Fruit fly (Drosophila melanogaster): ENCODE results near the gene CG15879.

CG15879 gene

DNA sequence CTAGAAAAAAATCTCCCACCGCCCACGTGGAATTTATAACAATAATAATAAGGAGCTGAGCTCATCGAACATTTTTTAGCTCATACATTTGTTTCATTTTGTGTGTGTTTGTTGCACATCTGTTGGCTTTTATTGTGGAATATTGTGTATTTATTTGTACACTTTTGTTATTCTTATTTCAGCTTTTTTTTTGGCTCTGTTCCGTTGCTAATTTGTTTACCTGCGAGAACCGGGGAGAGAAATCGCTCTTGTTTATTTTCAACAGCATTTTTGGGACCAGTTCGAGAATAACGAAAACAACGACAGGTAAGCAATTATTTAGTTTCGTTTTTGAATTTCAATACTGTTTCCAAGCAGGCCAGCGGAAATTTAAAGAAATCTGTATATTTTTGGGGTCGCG is 21.1 kb downstream of the CG15879 start (continued):
- TF ChIP-seq Rfx (GFP tag; IDR thresholded peaks at IDR 0.05) (peak; percentile 18; the same call in 1 of the 2 replicates), CG12391 (tag; optimal IDR thresholded peaks at IDR 0.05) (no peak), CG42726 (GFP tag; IDR thresholded peaks at IDR 0.05; ENCODE audit: partially characterized antibody) (no peak), sisA (GFP tag; IDR thresholded peaks at IDR 0.05) (no peak), CG11085 (GFP tag; IDR thresholded peaks at IDR 0.05) (no peak), CG17802 (tag; optimal IDR thresholded peaks at IDR 0.05) (no peak), CG13296 (GFP tag; optimal IDR thresholded peaks at IDR 0.05) (no peak), ci (GFP tag; IDR thresholded peaks at IDR 0.05) (no peak), CG8089 (GFP tag; optimal IDR thresholded peaks at IDR 0.05) (no peak), Ptx1 (GFP tag; IDR thresholded peaks at IDR 0.05) (no peak), Lhr (GFP tag; optimal IDR thresholded peaks at IDR 0.05) (no peak), CG7786 (GFP tag; optimal IDR thresholded peaks at IDR 0.05) (no peak), CG1024 (GFP tag; IDR thresholded peaks at IDR 0.05) (no peak), ATbp (GFP tag; optimal IDR thresholded peaks at IDR 0.05) (peak; percentile 48), CG7372 (GFP tag; IDR thresholded peaks at IDR 0.05) (no peak), CG17361 (GFP tag; IDR thresholded peaks at IDR 0.05) (no peak), TFAM (GFP tag; optimal IDR thresholded peaks at IDR 0.05) (no peak), ftz-f1 (GFP tag; optimal IDR thresholded peaks at IDR 0.05) (no peak), Neu2 (GFP tag; optimal IDR thresholded peaks at IDR 0.05; ENCODE audit: borderline replicate concordance) (no peak), danr (GFP tag; IDR thresholded peaks at IDR 0.05) (no peak), sd (tag; optimal IDR thresholded peaks at IDR 0.05) (peak; percentile 66), B-H1 (GFP tag; IDR thresholded peaks at IDR 0.05) (no peak), CG15601 (tag; optimal IDR thresholded peaks at IDR 0.05) (peak; percentile 14), Tbp (GFP tag; optimal IDR thresholded peaks at IDR 0.05) (no peak), vfl (GFP tag; optimal IDR thresholded peaks at IDR 0.05) (no peak), CG3995 (GFP tag; optimal IDR thresholded peaks at IDR 0.05) (no peak), Stat92E (GFP tag; optimal IDR thresholded peaks at IDR 0.05) (no peak), Mrtf (GFP tag; IDR thresholded peaks at IDR 0.05) (no peak), Aef1 (GFP tag; IDR thresholded peaks at IDR 0.05) (no peak), CG10209 (GFP tag; optimal IDR thresholded peaks at IDR 0.05) (no peak), Spps (tag; optimal IDR thresholded peaks at IDR 0.05) (no peak), fd102C (GFP tag; optimal IDR thresholded peaks at IDR 0.05) (no peak), da (GFP tag; optimal IDR thresholded peaks at IDR 0.05) (no peak), ems (GFP tag; optimal IDR thresholded peaks at IDR 0.05) (no peak), CG11560 (tag; IDR thresholded peaks at IDR 0.05) (no peak), CG8388 (GFP tag; optimal IDR thresholded peaks at IDR 0.05) (no peak), Taf1 (GFP tag; IDR thresholded peaks at IDR 0.05) (no peak), lab (GFP tag; optimal IDR thresholded peaks at IDR 0.05) (peak; percentile 11), Dbx (GFP tag; IDR thresholded peaks at IDR 0.05) (no peak), Meics (GFP tag; optimal IDR thresholded peaks at IDR 0.05) (no peak), gro (GFP tag; optimal IDR thresholded peaks at IDR 0.05) (no peak), jigr1 (GFP tag; IDR thresholded peaks at IDR 0.05) (no peak)

DNA sequence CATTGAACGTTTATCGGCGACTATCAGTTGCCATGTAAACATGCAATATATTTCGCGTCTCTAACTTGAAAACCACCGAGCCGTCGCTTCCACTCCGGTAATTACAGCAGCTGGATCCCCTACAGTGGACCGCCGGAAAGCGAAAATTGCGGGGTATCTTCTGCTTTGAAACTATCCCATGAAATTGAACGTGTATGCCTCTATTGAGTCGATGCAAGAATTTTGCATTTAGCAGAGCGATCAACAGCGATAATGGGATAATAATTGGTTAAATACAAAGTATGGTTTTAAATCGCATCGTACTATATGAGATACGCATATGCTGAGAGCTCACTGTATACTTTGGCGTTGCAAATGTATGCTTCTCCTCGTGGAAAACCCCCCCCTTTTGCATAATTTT is 23.9 kb downstream of the CG15879 start:
- TF ChIP-seq grau (tag; optimal IDR thresholded peaks at IDR 0.05) (peak; percentile 23), HLHmδ (GFP tag; optimal IDR thresholded peaks at IDR 0.05) (no peak), row (GFP tag; IDR thresholded peaks at IDR 0.05) (0 out of 3 replicates have a peak, but pooled peaks have one; percentile 26)

Data from whole organism, embryonic.